Worm (Caenorhabditis elegans): Measurements from ENCODE around the gene ifta-2.

DNA sequence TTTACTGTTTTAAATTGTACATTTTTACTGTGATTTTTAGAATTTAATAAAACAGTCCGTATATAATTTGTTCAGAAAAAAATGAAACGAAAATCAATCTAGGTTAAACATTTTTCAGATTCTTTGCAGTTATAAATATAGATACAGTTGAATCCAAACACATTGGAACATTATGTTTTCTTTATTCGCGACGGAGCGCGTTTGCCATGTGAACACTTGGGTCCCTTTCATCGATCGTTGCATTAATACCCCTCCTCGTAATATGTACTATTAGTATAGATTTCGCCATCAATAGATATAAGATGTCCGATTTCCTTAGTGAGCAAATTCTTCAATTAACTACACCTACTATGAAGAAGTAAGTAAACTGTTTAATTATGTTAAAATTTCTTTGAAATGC, 33.2 kb upstream of the ifta-2 start, which contains the start of gene C49C3.8:
- TF ChIP-seq sea-2 (GFP tag; optimal IDR thresholded peaks at IDR 0.05) (no peak), nhr-12 (tag; optimal IDR thresholded peaks at IDR 0.05) (no peak), pqm-1 (tag; optimal IDR thresholded peaks at IDR 0.05) (no peak), fkh-10 (GFP tag; optimal IDR thresholded peaks at IDR 0.05) (no peak), nhr-237 (tag; optimal IDR thresholded peaks at IDR 0.05) (no peak), aly-2 (tag; optimal IDR thresholded peaks at IDR 0.05) (no peak)

Data from whole organism, L3 larva.